Worm (Caenorhabditis elegans) whole organism, L4/young adult: ENCODE measurements around the gene ZK1320.2.

Experiments used
- W03F9.2 ChIP-seq: fragments of 150-350 bp; optimal IDR thresholded peaks from 2 replicates; lab custom pipeline; 2014; ENCODE audit warnings: missing biosample characterization, missing genetic modification characterization
- him-1 ChIP-seq: sonication (generic microtip); optimal IDR thresholded peaks from 2 replicates; lab custom pipeline; 2016; ENCODE audit warnings: missing genotype, missing genetic modification reagents, missing genetic modification characterization, missing compliant biosample characterization

ce11 chrII:9649191-9649590 is 9.6 kb downstream of the ZK1320.2 start, which contains the start of gene ZK1307.9:
- TF ChIP-seq him-1 (no peak), W03F9.2 (no peak)
